Worm (Caenorhabditis elegans) whole organism, L1 larva: ENCODE measurements around the gene hrg-6.

ENCODE experiments used
- C16A3.4 ChIP-seq: fragments of 150-350 bp; optimal IDR thresholded peaks from 2 replicates; lab custom pipeline; 2014; ENCODE audit warnings: missing biosample characterization, missing genetic modification characterization
- alr-1 ChIP-seq: fragments of 200-800 bp; sonication (Bioruptor generic); optimal IDR thresholded peaks from 2 replicates; lab custom pipeline; 2018; ENCODE audit warnings: borderline replicate concordance, mild to moderate bottlenecking, missing genetic modification characterization, missing compliant biosample characterization
- ama-1 ChIP-seq: fragments of 150-350 bp; optimal IDR thresholded peaks from 2 replicates; lab custom pipeline; 2014
- blmp-1 ChIP-seq: fragments of 150-350 bp; optimal IDR thresholded peaks from 2 replicates; lab custom pipeline; 2014; ENCODE audit warnings: missing biosample characterization, missing genetic modification characterization
- ceh-63 ChIP-seq: fragments of 200-800 bp; sonication (Bioruptor generic); optimal IDR thresholded peaks from 2 replicates; lab custom pipeline; 2018; ENCODE audit warnings: mild to moderate bottlenecking, missing genetic modification characterization, missing compliant biosample characterization
- ces-1 ChIP-seq: fragments of 150-350 bp; optimal IDR thresholded peaks from 2 replicates; lab custom pipeline; 2014; ENCODE audit warnings: missing biosample characterization, missing genetic modification reagents, missing genetic modification characterization
- dpl-1 ChIP-seq, 3 experiments: fragments of 150-350 bp in 2 of 3; sonication (generic microtip) in 1 of 3; optimal IDR thresholded peaks; 2 replicates each; lab custom pipeline; 2014 to 2017; ENCODE audit warnings: missing biosample characterization in 3 of 3, missing genetic modification characterization in 3 of 3, missing genetic modification reagents in 3 of 3
- efl-3 ChIP-seq: fragments of 200-800 bp; sonication (Bioruptor generic); optimal IDR thresholded peaks from 2 replicates; lab custom pipeline; 2018; ENCODE audit warnings: mild to moderate bottlenecking, missing genetic modification characterization, missing compliant biosample characterization
- elt-3 ChIP-seq, 6 experiments: fragments of 150-350 bp in 1 of 6; sonication (generic microtip); optimal IDR thresholded peaks; 2 replicates each; lab custom pipeline; 2017 to 2018; ENCODE audit warnings: missing biosample characterization in 6 of 6, missing genetic modification characterization in 6 of 6, inconsistent platforms in 1 of 6
- ets-5 ChIP-seq: fragments of 200-800 bp; sonication (Bioruptor generic); IDR thresholded peaks from 2 replicates; pipeline ENCODE4 v1.3.6; 2022; ENCODE audit warnings: missing genetic modification characterization, missing compliant biosample characterization
- fkh-4 ChIP-seq: sonication (generic microtip); optimal IDR thresholded peaks from 2 replicates; lab custom pipeline; 2016; ENCODE audit warnings: missing compliant biosample characterization, missing genetic modification characterization, borderline replicate concordance
- fkh-8 ChIP-seq: sonication (generic microtip); optimal IDR thresholded peaks from 2 replicates; lab custom pipeline; 2016; ENCODE audit warnings: mild to moderate bottlenecking, missing genetic modification characterization, missing compliant biosample characterization
- fos-1 ChIP-seq: fragments of 150-350 bp; optimal IDR thresholded peaks from 2 replicates; lab custom pipeline; 2014; ENCODE audit warnings: missing biosample characterization, missing genetic modification characterization
- grh-1 ChIP-seq: fragments of 200-800 bp; sonication (Bioruptor generic); IDR thresholded peaks from 2 replicates; pipeline ENCODE4 v1.3.6; 2022; ENCODE audit warnings: missing genetic modification reagents, missing genetic modification characterization, missing compliant biosample characterization
- hlh-4 ChIP-seq: sonication (generic microtip); optimal IDR thresholded peaks from 2 replicates; lab custom pipeline; 2016; ENCODE audit warnings: mild to moderate bottlenecking, missing genetic modification characterization, missing compliant biosample characterization
- lin-13 ChIP-seq: fragments of 150-350 bp; optimal IDR thresholded peaks from 2 replicates; lab custom pipeline; 2014; ENCODE audit warnings: missing biosample characterization, missing genetic modification reagents, missing genetic modification characterization
- lir-3 ChIP-seq: sonication (generic microtip); optimal IDR thresholded peaks from 2 replicates; lab custom pipeline; 2016; ENCODE audit warnings: mild to moderate bottlenecking, missing genetic modification characterization, moderate library complexity, missing compliant biosample characterization; ENCODE audit not compliant: poor library complexity
- lsy-2 ChIP-seq, 2 experiments: fragments of 150-350 bp; optimal IDR thresholded peaks; 2 replicates each; lab custom pipeline; 2014; ENCODE audit warnings: missing biosample characterization in 2 of 2, missing genetic modification characterization in 2 of 2
- mef-2 ChIP-seq: fragments of 150-350 bp; optimal IDR thresholded peaks from 2 replicates; lab custom pipeline; 2014; ENCODE audit warnings: missing biosample characterization, missing genetic modification characterization
- nhr-11 ChIP-seq: fragments of 150-350 bp; optimal IDR thresholded peaks from 2 replicates; lab custom pipeline; 2014; ENCODE audit warnings: missing biosample characterization, missing genetic modification characterization
- nhr-19 ChIP-seq: fragments of 200-800 bp; sonication (Bioruptor generic); conservative IDR thresholded peaks from 2 replicates; pipeline ENCODE4 v1.3.6; 2022; ENCODE audit warnings: missing genetic modification characterization, missing compliant biosample characterization
- nhr-237 ChIP-seq: fragments of 150-350 bp; optimal IDR thresholded peaks from 2 replicates; lab custom pipeline; 2014; ENCODE audit warnings: missing biosample characterization, missing genetic modification characterization
- nhr-71 ChIP-seq: sonication (generic microtip); optimal IDR thresholded peaks from 2 replicates; lab custom pipeline; 2016; ENCODE audit warnings: mild to moderate bottlenecking, missing genetic modification characterization, moderate library complexity, missing compliant biosample characterization
- nhr-76 ChIP-seq: sonication (generic microtip); optimal IDR thresholded peaks from 2 replicates; lab custom pipeline; 2017; ENCODE audit warnings: missing biosample characterization, missing genetic modification characterization
- nhr-77 ChIP-seq: fragments of 150-350 bp; optimal IDR thresholded peaks from 2 replicates; lab custom pipeline; 2014; ENCODE audit warnings: missing biosample characterization, missing genetic modification characterization
- nhr-84 ChIP-seq: sonication (generic microtip); optimal IDR thresholded peaks from 2 replicates; lab custom pipeline; 2017; ENCODE audit warnings: missing biosample characterization, missing genetic modification characterization
- pax-3 ChIP-seq: fragments of 200-800 bp; sonication (Bioruptor generic); optimal IDR thresholded peaks from 2 replicates; lab custom pipeline; 2018; ENCODE audit warnings: mild to moderate bottlenecking, missing genetic modification characterization, moderate library complexity, missing compliant biosample characterization
- skn-1 ChIP-seq: fragments of 150-350 bp; optimal IDR thresholded peaks from 2 replicates; lab custom pipeline; 2014; ENCODE audit warnings: missing biosample characterization, missing genetic modification characterization
- snpc-4 ChIP-seq: fragments of 150-350 bp; optimal IDR thresholded peaks from 2 replicates; lab custom pipeline; 2014; ENCODE audit warnings: missing biosample characterization, missing genetic modification characterization
- snu-23 ChIP-seq: sonication (generic microtip); optimal IDR thresholded peaks from 2 replicates; lab custom pipeline; 2016; ENCODE audit warnings: missing genetic modification characterization, missing compliant biosample characterization
- sox-4 ChIP-seq: sonication (generic microtip); optimal IDR thresholded peaks from 2 replicates; lab custom pipeline; 2016; ENCODE audit warnings: missing genetic modification characterization, missing compliant biosample characterization
- sptf-1 ChIP-seq: fragments of 150-350 bp; optimal IDR thresholded peaks from 2 replicates; lab custom pipeline; 2014; ENCODE audit warnings: missing biosample characterization, missing genetic modification characterization
- swsn-7 ChIP-seq: sonication (generic microtip); optimal IDR thresholded peaks from 2 replicates; lab custom pipeline; 2016; ENCODE audit warnings: missing genetic modification characterization, missing compliant biosample characterization
- tbx-2 ChIP-seq: sonication (generic microtip); optimal IDR thresholded peaks from 2 replicates; lab custom pipeline; 2016; ENCODE audit warnings: missing genetic modification characterization, missing compliant biosample characterization
- unc-130 ChIP-seq: fragments of 150-350 bp; optimal IDR thresholded peaks from 2 replicates; lab custom pipeline; 2017; ENCODE audit warnings: missing biosample characterization, missing genetic modification characterization, inconsistent platforms
- unc-30 ChIP-seq: sonication (generic microtip); optimal IDR thresholded peaks from 2 replicates; lab custom pipeline; 2017; ENCODE audit warnings: missing biosample characterization, missing genetic modification characterization
- unc-98 ChIP-seq: fragments of 200-800 bp; sonication (Bioruptor generic); IDR thresholded peaks from 2 replicates; pipeline ENCODE4 v1.3.6; 2022; ENCODE audit warnings: missing genetic modification characterization, missing compliant biosample characterization
- vab-15 ChIP-seq: sonication (generic microtip); optimal IDR thresholded peaks from 2 replicates; lab custom pipeline; 2017; ENCODE audit warnings: missing genotype, mild to moderate bottlenecking, missing genetic modification characterization, missing compliant biosample characterization
- xbp-1 ChIP-seq: sonication (generic microtip); optimal IDR thresholded peaks from 2 replicates; lab custom pipeline; 2016; ENCODE audit warnings: missing genetic modification characterization, missing compliant biosample characterization
- zip-4 ChIP-seq: fragments of 200-800 bp; sonication (Bioruptor generic); optimal IDR thresholded peaks from 2 replicates; lab custom pipeline; 2018; ENCODE audit warnings: mild to moderate bottlenecking, missing genetic modification characterization, moderate library complexity, missing compliant biosample characterization
- ztf-11 ChIP-seq, 2 experiments: sonication (generic microtip); optimal IDR thresholded peaks; 2 replicates each; lab custom pipeline; 2016 to 2017; ENCODE audit warnings: missing genetic modification characterization in 2 of 2, missing biosample characterization in 1 of 2, missing compliant biosample characterization in 1 of 2

The hrg-6 gene

DNA sequence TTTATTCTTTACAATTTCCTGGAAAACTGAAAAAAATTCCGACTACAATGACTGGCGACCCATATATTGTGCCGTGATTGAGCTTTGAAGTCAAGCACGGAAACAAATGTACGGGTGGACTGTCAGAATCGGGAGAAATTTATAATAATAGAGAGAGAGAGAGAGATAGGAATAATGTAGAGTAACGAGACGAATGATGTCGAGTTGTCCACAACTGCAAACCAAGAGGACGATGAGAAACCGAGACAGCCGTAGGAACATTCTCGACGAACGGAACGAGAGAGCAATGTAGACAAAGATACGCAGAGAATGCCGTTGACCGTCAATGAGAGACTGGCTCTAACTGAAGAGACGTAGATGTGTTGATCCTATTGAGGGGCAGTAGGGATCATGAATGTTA lies 4.8 kb upstream of the hrg-6 start (continued):
- TF ChIP-seq zip-4 (GFP tag; lab: Kevin White, UChicago): no peak
- no peak for TF ChIP-seq pax-3 (tag; lab: Kevin White, UChicago)
- peak; percentile 96 for TF ChIP-seq snu-23 (GFP tag; lab: Kevin White, UChicago)
- no peak for TF ChIP-seq efl-3 (GFP tag; lab: Kevin White, UChicago)
- peak; percentile 71 for TF ChIP-seq nhr-77 (tag; lab: Kevin White, UChicago)
- no peak for TF ChIP-seq nhr-84 (tag; lab: Kevin White, UChicago)
- peak; percentile 65 for TF ChIP-seq ama-1 (lab: Kevin White, UChicago)
- peak in 5 of 6 experiments; percentile 19 to 85 (median 65) for TF ChIP-seq elt-3 (tag; optimal IDR thresholded peaks at IDR 0.05; lab: Kevin White, UChicago)
- TF ChIP-seq sptf-1 (tag; lab: Kevin White, UChicago): no peak
- peak; percentile 66 for TF ChIP-seq fos-1 (tag; lab: Kevin White, UChicago)
- peak; percentile 82 for TF ChIP-seq xbp-1 (tag; lab: Kevin White, UChicago)
- no peak for TF ChIP-seq alr-1 (tag; lab: Kevin White, UChicago)
- peak; percentile 56 for TF ChIP-seq grh-1 (GFP tag; lab: Robert Waterston, UW)
- TF ChIP-seq snpc-4 (tag; lab: Kevin White, UChicago): peak; percentile 10
- peak; percentile 77 for TF ChIP-seq blmp-1 (tag; lab: Kevin White, UChicago)
- peak; percentile 95 for TF ChIP-seq nhr-71
- peak; percentile 78 for TF ChIP-seq tbx-2 (tag; lab: Kevin White, UChicago)
- TF ChIP-seq C16A3.4 (tag; lab: Kevin White, UChicago): peak; percentile 69
- peak; percentile 54 for TF ChIP-seq mef-2

ce11 chrIV:11029412-11029811 lies 3.0 kb upstream of the hrg-6 start, which contains the start of gene hrg-5:
Gene hrg-5, minus strand, starts transcription at chrIV:11029428.
- no peak for TF ChIP-seq fos-1 (tag; lab: Kevin White, UChicago)
- no peak for TF ChIP-seq ztf-11 (tag; optimal IDR thresholded peaks at IDR 0.05; lab: Kevin White, UChicago)
- TF ChIP-seq unc-30: no peak
- no peak for TF ChIP-seq unc-98
- no peak for TF ChIP-seq nhr-11 (tag; lab: Kevin White, UChicago)
- no peak for TF ChIP-seq hlh-4
- no peak for TF ChIP-seq ets-5 (GFP tag; lab: Robert Waterston, UW)
- no peak for TF ChIP-seq ces-1 (GFP tag; lab: Kevin White, UChicago)
- TF ChIP-seq lin-13 (GFP tag; lab: Kevin White, UChicago): no peak
- no peak for TF ChIP-seq nhr-19 (GFP tag; lab: Robert Waterston, UW)
- no peak for TF ChIP-seq vab-15
- TF ChIP-seq fkh-4 (tag; lab: Kevin White, UChicago): no peak
- TF ChIP-seq lir-3 (tag; lab: Kevin White, UChicago): no peak
- TF ChIP-seq nhr-237 (tag; lab: Kevin White, UChicago): no peak

DNA sequence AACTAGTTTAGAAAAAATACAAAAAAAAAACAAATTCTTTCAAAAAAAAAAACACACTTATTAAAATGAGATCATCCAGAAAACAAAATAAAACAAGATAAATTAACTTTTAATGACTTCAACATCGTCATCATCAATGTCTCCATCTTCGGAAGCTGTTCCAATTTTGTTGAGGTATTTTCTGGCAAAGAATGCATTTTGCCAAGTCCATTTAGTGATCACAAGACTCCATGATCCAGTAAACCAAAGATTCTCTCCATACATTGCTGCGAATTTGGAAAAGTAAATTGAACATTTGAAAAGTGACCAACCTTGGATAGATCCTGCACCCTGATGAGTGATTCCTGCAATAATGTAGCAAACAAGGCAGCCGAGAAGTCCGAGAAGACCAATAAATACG lies 2.3 kb upstream of the hrg-6 start:
- no peak for TF ChIP-seq ama-1 (lab: Kevin White, UChicago)
- TF ChIP-seq nhr-84 (tag; lab: Kevin White, UChicago): no peak
- TF ChIP-seq dpl-1 (GFP tag; optimal IDR thresholded peaks at IDR 0.05; lab: Kevin White, UChicago): no peak
- no peak for TF ChIP-seq swsn-7 (tag; lab: Kevin White, UChicago)
- no peak for TF ChIP-seq unc-130 (tag; lab: Kevin White, UChicago)
- TF ChIP-seq fkh-8: no peak
- TF ChIP-seq lsy-2 (tag; optimal IDR thresholded peaks at IDR 0.05; lab: Kevin White, UChicago): no peak
- TF ChIP-seq nhr-76 (tag; lab: Kevin White, UChicago): no peak
- TF ChIP-seq skn-1 (tag; lab: Kevin White, UChicago): no peak
- TF ChIP-seq ztf-11 (tag; optimal IDR thresholded peaks at IDR 0.05; lab: Kevin White, UChicago): no peak
- no peak for TF ChIP-seq sox-4 (tag; lab: Kevin White, UChicago)
- no peak for TF ChIP-seq nhr-237 (tag; lab: Kevin White, UChicago)
- no peak for TF ChIP-seq ceh-63 (GFP tag; lab: Kevin White, UChicago)
- TF ChIP-seq unc-30: no peak
